Worm (Caenorhabditis elegans) whole organism, L1 larva: ENCODE measurements around the gene fib-1.
A peak's percentile ranks its signal among the peaks of the same experiment; 100 is the strongest.

ENCODE experiments used
- aly-2 ChIP-seq: fragments of 150-350 bp; optimal IDR thresholded peaks from 2 replicates; lab custom pipeline; 2014; ENCODE audit warnings: missing biosample characterization, missing genetic modification characterization
- elt-3 ChIP-seq, 6 experiments: fragments of 150-350 bp in 1 of 6; sonication (generic microtip); optimal IDR thresholded peaks; 2 replicates each; lab custom pipeline; 2017 to 2018; ENCODE audit warnings: missing biosample characterization in 6 of 6, missing genetic modification characterization in 6 of 6, inconsistent platforms in 1 of 6
- irx-1 ChIP-seq: sonication (generic microtip); optimal IDR thresholded peaks from 2 replicates; lab custom pipeline; 2016; ENCODE audit warnings: missing genetic modification characterization, missing compliant biosample characterization
- lin-35 ChIP-seq, 2 experiments: fragments of 150-350 bp; optimal IDR thresholded peaks; 2 replicates each; lab custom pipeline; 2014; ENCODE audit warnings: missing biosample characterization in 2 of 2, missing genetic modification characterization in 2 of 2, missing genetic modification reagents in 2 of 2
- mep-1 ChIP-seq: fragments of 150-350 bp; optimal IDR thresholded peaks from 2 replicates; lab custom pipeline; 2014; ENCODE audit warnings: missing biosample characterization, missing genetic modification characterization
- nhr-11 ChIP-seq: fragments of 150-350 bp; optimal IDR thresholded peaks from 2 replicates; lab custom pipeline; 2014; ENCODE audit warnings: missing biosample characterization, missing genetic modification characterization
- skn-1 ChIP-seq: fragments of 150-350 bp; optimal IDR thresholded peaks from 2 replicates; lab custom pipeline; 2014; ENCODE audit warnings: missing biosample characterization, missing genetic modification characterization
- tlp-1 ChIP-seq: fragments of 150-350 bp; optimal IDR thresholded peaks from 2 replicates; lab custom pipeline; 2014; ENCODE audit warnings: missing biosample characterization, missing genetic modification characterization
- unc-62 ChIP-seq: fragments of 150-350 bp; optimal IDR thresholded peaks from 2 replicates; lab custom pipeline; 2014; ENCODE audit warnings: missing biosample characterization, missing genetic modification reagents, missing genetic modification characterization

ce11 chrV:14993620-14994019 is 8.4 kb downstream of the fib-1 start, which contains the start of gene fil-1:
- TF ChIP-seq irx-1 (no peak), nhr-11 (tag; lab: Kevin White, UChicago) (no peak), lin-35 (GFP tag; optimal IDR thresholded peaks at IDR 0.05; lab: Kevin White, UChicago) (peak in 1 of 2 experiments; percentile 17), unc-62 (no peak), elt-3 (tag; optimal IDR thresholded peaks at IDR 0.05; lab: Kevin White, UChicago) (no peak), skn-1 (no peak), aly-2 (tag; lab: Kevin White, UChicago) (no peak), mep-1 (tag; lab: Kevin White, UChicago) (no peak), tlp-1 (tag; lab: Kevin White, UChicago) (no peak)
